Fruit fly (Drosophila melanogaster): Measurements from ENCODE around the gene Ccdc56.

Ccdc56 gene

dm6 chr3L:11707978-11708632, 674 bp upstream of the Ccdc56 start, which contains the start of gene CG11658 (continued):
- peak; percentile 82 for TF ChIP-seq Jarid2 (GFP tag; optimal IDR thresholded peaks at IDR 0.05)
- TF ChIP-seq bowl (GFP tag; IDR thresholded peaks at IDR 0.05) = no peak
- TF ChIP-seq CG10209 (GFP tag; optimal IDR thresholded peaks at IDR 0.05) = no peak
- peak; percentile 80 for TF ChIP-seq CG12769 (tag; optimal IDR thresholded peaks at IDR 0.05)
- no peak for TF ChIP-seq nmo (GFP tag; optimal IDR thresholded peaks at IDR 0.05)
- peak; percentile 40 for TF ChIP-seq zen2 (GFP tag; IDR thresholded peaks at IDR 0.05; ENCODE audit: partially characterized antibody)
- TF ChIP-seq NFAT (GFP tag; IDR thresholded peaks at IDR 0.05) = peak; percentile 42
- TF ChIP-seq GATAe (GFP tag; conservative IDR thresholded peaks at IDR 0.05) = no peak
- no peak for TF ChIP-seq CG3995 (GFP tag; optimal IDR thresholded peaks at IDR 0.05)
- TF ChIP-seq gem (tag; optimal IDR thresholded peaks at IDR 0.05) = no peak
- TF ChIP-seq gro (GFP tag; optimal IDR thresholded peaks at IDR 0.05) = peak; percentile 41
- TF ChIP-seq unc-4 (GFP tag; IDR thresholded peaks at IDR 0.05; ENCODE audit: partially characterized antibody) = 0 out of 2 replicates have a peak, but pooled peaks have one; percentile 20
- no peak for TF ChIP-seq Dad (GFP tag; optimal IDR thresholded peaks at IDR 0.05)
- TF ChIP-seq sug (tag; optimal IDR thresholded peaks at IDR 0.05) = peak; percentile 15
- TF ChIP-seq CG7357 (GFP tag; IDR thresholded peaks at IDR 0.05) = no peak
- peak; percentile 81; the same call in 1 of the 2 replicates for TF ChIP-seq rib (GFP tag; IDR thresholded peaks at IDR 0.05)
- TF ChIP-seq Bgb (GFP tag; IDR thresholded peaks at IDR 0.05; ENCODE audit: partially characterized antibody) = peak; percentile 26
- TF ChIP-seq slou (GFP tag; optimal IDR thresholded peaks at IDR 0.05) = no peak
- no peak for TF ChIP-seq CG32532 (GFP tag; IDR thresholded peaks at IDR 0.05)
- TF ChIP-seq gfzf (GFP tag; optimal IDR thresholded peaks at IDR 0.05) = no peak
- peak; percentile 14 for TF ChIP-seq CTCF (GFP tag; optimal IDR thresholded peaks at IDR 0.05)
- no peak for TF ChIP-seq Neu2 (GFP tag; optimal IDR thresholded peaks at IDR 0.05; ENCODE audit: borderline replicate concordance)
- TF ChIP-seq ttk (GFP tag; IDR thresholded peaks at IDR 0.05) = no peak
- no peak for TF ChIP-seq CG2678 (tag; optimal IDR thresholded peaks at IDR 0.05)
- TF ChIP-seq tx (GFP tag; optimal IDR thresholded peaks at IDR 0.05) = no peak
- TF ChIP-seq inv (GFP tag; IDR thresholded peaks at IDR 0.05; ENCODE audit: partially characterized antibody) = peak; percentile 33; the same call in 1 of the 2 replicates
- TF ChIP-seq CG13624 (GFP tag; optimal IDR thresholded peaks at IDR 0.05) = peak; percentile 74
- TF ChIP-seq CG8290 (GFP tag; optimal IDR thresholded peaks at IDR 0.05) = no peak
- peak in 1 of 2 experiments; percentile 39 for TF ChIP-seq CG8290 (tag; optimal IDR thresholded peaks at IDR 0.05)
- TF ChIP-seq Ets65A (GFP tag) = no peak
- no peak for TF ChIP-seq insv (GFP tag; optimal IDR thresholded peaks at IDR 0.05)
- peak; percentile 36; the same call in 3 of the 4 replicates for TF ChIP-seq Gug (GFP tag; IDR thresholded peaks at IDR 0.05)
- TF ChIP-seq Fer3 (tag; optimal IDR thresholded peaks at IDR 0.05) = no peak
- TF ChIP-seq CG13424 (tag; optimal IDR thresholded peaks at IDR 0.05) = no peak
- TF ChIP-seq toy (GFP tag; IDR thresholded peaks at IDR 0.05) = no peak
- TF ChIP-seq CG3281 (GFP tag; optimal IDR thresholded peaks at IDR 0.05) = peak; percentile 5
- no peak for TF ChIP-seq bcd (GFP tag; optimal IDR thresholded peaks at IDR 0.05)
- peak; percentile 4 for TF ChIP-seq Rfx (GFP tag; IDR thresholded peaks at IDR 0.05)
- TF ChIP-seq CG11695 (GFP tag; IDR thresholded peaks at IDR 0.05) = 0 out of 3 replicates have a peak, but pooled peaks have one; percentile 13
- TF ChIP-seq wek (GFP tag; optimal IDR thresholded peaks at IDR 0.05) = no peak
- no peak for TF ChIP-seq emc (GFP tag; optimal IDR thresholded peaks at IDR 0.05)
- TF ChIP-seq CHES-1-like (GFP tag; optimal IDR thresholded peaks at IDR 0.05) = no peak
- no peak for TF ChIP-seq caup (GFP tag; optimal IDR thresholded peaks at IDR 0.05; ENCODE audit: severe bottlenecking)
- TF ChIP-seq CG12071 (GFP tag; optimal IDR thresholded peaks at IDR 0.05) = peak; percentile 23
- peak; percentile 22 for TF ChIP-seq CG11398 (GFP tag; optimal IDR thresholded peaks at IDR 0.05)
- peak; percentile 37; the same call in 1 of the 3 replicates for TF ChIP-seq zfh1 (GFP tag; IDR thresholded peaks at IDR 0.05)
- peak; percentile 39 for TF ChIP-seq Dek (tag; optimal IDR thresholded peaks at IDR 0.05)
- peak; percentile 64; the same call in 1 of the 3 replicates for TF ChIP-seq CG34422 (GFP tag; IDR thresholded peaks at IDR 0.05)
- no peak for TF ChIP-seq jing (GFP tag; optimal IDR thresholded peaks at IDR 0.05)
- TF ChIP-seq CG4707 (GFP tag; optimal IDR thresholded peaks at IDR 0.05) = no peak

Data from whole organism, embryonic.